Fruit fly (Drosophila melanogaster): ENCODE results near the gene ras.

Gene ras

dm6 chrX:10729921-10730873 is 14.1 kb upstream of the ras start (continued):
- TF ChIP-seq CG8944 (GFP tag; optimal IDR thresholded peaks at IDR 0.05) (no peak), zf30C (GFP tag; optimal IDR thresholded peaks at IDR 0.05) (no peak), oc (tag; optimal IDR thresholded peaks at IDR 0.05) (peak; percentile 14), Hr51 (GFP tag; optimal IDR thresholded peaks at IDR 0.05) (no peak), CG6765 (GFP tag; optimal IDR thresholded peaks at IDR 0.05) (no peak), CG32532 (GFP tag; IDR thresholded peaks at IDR 0.05) (peak; percentile 25; the same call in 1 of the 2 replicates), CG16813 (GFP tag; IDR thresholded peaks at IDR 0.05; ENCODE audit: partially characterized antibody) (no peak), scrt (GFP tag; optimal IDR thresholded peaks at IDR 0.05) (peak; percentile 58), Tbp (GFP tag; optimal IDR thresholded peaks at IDR 0.05) (no peak), Scr (GFP tag; IDR thresholded peaks at IDR 0.05; ENCODE audit: partially characterized antibody) (no peak), amos (GFP tag; IDR thresholded peaks at IDR 0.05; ENCODE audit: partially characterized antibody) (no peak), HmgZ (tag; optimal IDR thresholded peaks at IDR 0.05) (no peak), Lhr (GFP tag; optimal IDR thresholded peaks at IDR 0.05) (no peak), odd (GFP tag; optimal IDR thresholded peaks at IDR 0.05) (no peak), vnd (GFP tag; IDR thresholded peaks at IDR 0.05; ENCODE audit: partially characterized antibody) (no peak), CG7556 (GFP tag; optimal IDR thresholded peaks at IDR 0.05) (no peak), cad (GFP tag; optimal IDR thresholded peaks at IDR 0.05) (no peak), gfzf (GFP tag; optimal IDR thresholded peaks at IDR 0.05) (no peak), hb (GFP tag; IDR thresholded peaks at IDR 0.05; ENCODE audit: partially characterized antibody) (no peak), CG6175 (GFP tag; IDR thresholded peaks at IDR 0.05) (no peak), dm (GFP tag; optimal IDR thresholded peaks at IDR 0.05) (no peak), ash1 (GFP tag; optimal IDR thresholded peaks at IDR 0.05) (no peak), wek (GFP tag; optimal IDR thresholded peaks at IDR 0.05) (no peak), CG1529 (GFP tag; optimal IDR thresholded peaks at IDR 0.05) (no peak), HLH4C (GFP tag; IDR thresholded peaks at IDR 0.05; ENCODE audit: partially characterized antibody) (no peak), CG8290 (GFP tag; optimal IDR thresholded peaks at IDR 0.05) (no peak), CG8290 (tag; optimal IDR thresholded peaks at IDR 0.05) (peak in 1 of 2 experiments; percentile 44), CG14667 (GFP tag; IDR thresholded peaks at IDR 0.05) (no peak), sens (GFP tag) (peak; percentile 65), CG17829 (tag; optimal IDR thresholded peaks at IDR 0.05) (no peak), mam (GFP tag; optimal IDR thresholded peaks at IDR 0.05) (no peak), CG10654 (GFP tag; optimal IDR thresholded peaks at IDR 0.05) (no peak), Mad (GFP tag; optimal IDR thresholded peaks at IDR 0.05) (no peak), tgo (GFP tag; IDR thresholded peaks at IDR 0.05) (no peak), H2.0 (GFP tag; IDR thresholded peaks at IDR 0.05) (no peak), ci (GFP tag; IDR thresholded peaks at IDR 0.05) (0 out of 3 replicates have a peak, but pooled peaks have one; percentile 11), CG9817 (tag; optimal IDR thresholded peaks at IDR 0.05) (no peak), Neu2 (GFP tag; optimal IDR thresholded peaks at IDR 0.05; ENCODE audit: borderline replicate concordance) (no peak), CG7987 (GFP tag; optimal IDR thresholded peaks at IDR 0.05) (no peak), CG4328 (GFP tag; optimal IDR thresholded peaks at IDR 0.05) (no peak), CG18764 (GFP tag; optimal IDR thresholded peaks at IDR 0.05) (no peak), ftz-f1 (GFP tag; optimal IDR thresholded peaks at IDR 0.05) (peak; percentile 73), CG8281 (tag; optimal IDR thresholded peaks at IDR 0.05) (no peak), CG34376 (GFP tag; optimal IDR thresholded peaks at IDR 0.05) (no peak), wor (GFP tag; IDR thresholded peaks at IDR 0.05) (no peak), CG17328 (GFP tag; IDR thresholded peaks at IDR 0.05) (no peak), vvl (GFP tag; IDR thresholded peaks at IDR 0.05) (no peak; the same call in 1 of the 2 replicates), CG2116 (GFP tag; optimal IDR thresholded peaks at IDR 0.05) (no peak), CG6689 (GFP tag; IDR thresholded peaks at IDR 0.05) (no peak)

Measured in whole organism, embryonic.